Worm (Caenorhabditis elegans): ENCODE measurements around the gene srz-78.

ce11 chrIV:3447350-3447749 is 44.2 kb upstream of the srz-78 start:
- TF ChIP-seq atf-7 (tag; optimal IDR thresholded peaks at IDR 0.05), result no peak
- no peak for TF ChIP-seq lsy-27 (tag; optimal IDR thresholded peaks at IDR 0.05; ENCODE audit: borderline replicate concordance, insufficient read depth)
- no peak for TF ChIP-seq lin-40 (tag; optimal IDR thresholded peaks at IDR 0.05)
- no peak for TF ChIP-seq unc-62 (GFP tag; optimal IDR thresholded peaks at IDR 0.05)
- TF ChIP-seq B0336.3 (GFP tag; IDR thresholded peaks at IDR 0.05), result no peak
- TF ChIP-seq ceh-100 (GFP tag; IDR thresholded peaks at IDR 0.05), result no peak
- TF ChIP-seq hlh-26 (GFP tag; conservative IDR thresholded peaks at IDR 0.05), result no peak
- TF ChIP-seq unc-130 (GFP tag; optimal IDR thresholded peaks at IDR 0.05), result no peak
- no peak for TF ChIP-seq snpc-4 (GFP tag; optimal IDR thresholded peaks at IDR 0.05)
- TF ChIP-seq snpc-4 (tag; optimal IDR thresholded peaks at IDR 0.05), result no peak

Measured in whole organism, young adult.